Fruit fly (Drosophila melanogaster) whole organism: Measurements from ENCODE around the gene bc10.

Experiments
- CG8478 ChIP-seq: fragments of >200 bp; optimal IDR thresholded peaks from 2 replicates; lab custom pipeline; 2018; ENCODE audit warnings: inconsistent platforms
- EcR ChIP-seq, 2 experiments: fragments of >200 bp; optimal IDR thresholded peaks; 2 replicates each; lab custom pipeline; 2017; ENCODE audit warnings: missing biosample characterization in 2 of 2, missing genetic modification characterization in 2 of 2, missing genetic modification reagents in 2 of 2
- pan ChIP-seq: fragments of >200 bp; optimal IDR thresholded peaks from 2 replicates; lab custom pipeline; 2017
- psq ChIP-seq: fragments of >200 bp; optimal IDR thresholded peaks from 2 replicates; lab custom pipeline; 2017

DNA sequence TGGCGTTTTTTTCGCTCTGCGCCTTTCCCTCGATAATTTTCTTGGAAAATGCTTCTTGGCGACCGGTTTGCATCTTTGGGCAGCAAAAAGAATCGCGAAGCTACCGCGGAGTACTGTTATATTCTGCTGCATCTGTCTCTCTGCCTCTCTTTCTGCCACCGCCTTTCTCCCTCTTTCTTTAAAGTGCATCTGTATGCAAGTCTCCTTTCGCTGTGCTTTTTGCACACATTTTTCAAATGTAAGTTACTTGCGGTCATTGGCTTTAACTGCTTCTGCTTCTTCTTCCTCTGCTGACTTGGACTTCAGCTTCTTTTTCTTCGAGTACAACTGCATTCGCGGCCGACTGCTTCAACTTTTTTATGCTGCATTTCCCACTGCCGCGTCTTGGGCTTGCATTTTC, 50.7 kb downstream of the bc10 start:
- TF ChIP-seq psq (lab: Kevin White, UChicago): no peak
- no peak for TF ChIP-seq CG8478 (lab: Kevin White, UChicago)
- TF ChIP-seq pan: no peak
- TF ChIP-seq EcR (GFP tag; optimal IDR thresholded peaks at IDR 0.05; lab: Kevin White, UChicago): peak; percentile 66 to 83
